Worm (Caenorhabditis elegans): ENCODE measurements around the gene ZC239.20.

DNA sequence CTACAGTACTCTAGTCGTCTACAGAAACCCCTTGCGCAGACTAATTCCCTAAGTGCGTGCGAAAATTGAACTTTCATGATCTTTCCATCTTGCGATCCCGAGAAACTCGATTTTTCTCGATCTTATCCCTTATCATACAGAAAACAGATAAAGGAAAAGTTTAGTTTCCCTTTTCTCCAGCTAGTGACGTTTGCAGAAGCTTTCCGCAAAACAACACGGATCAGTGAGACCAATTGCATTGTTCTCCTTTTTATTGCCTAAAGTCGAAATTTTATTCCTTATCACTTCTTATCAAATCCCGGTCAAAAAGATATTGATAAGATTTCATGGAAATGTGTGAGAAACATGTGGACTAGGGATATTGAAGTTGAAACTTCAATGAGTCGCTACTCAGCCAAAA lies 35.5 kb upstream of the ZC239.20 start:
- no peak for TF ChIP-seq ama-1 (optimal IDR thresholded peaks at IDR 0.05)
- no peak for TF ChIP-seq pha-4 (tag; optimal IDR thresholded peaks at IDR 0.05)
- no peak for TF ChIP-seq nhr-232 (tag; optimal IDR thresholded peaks at IDR 0.05)
- TF ChIP-seq pag-3 (tag; optimal IDR thresholded peaks at IDR 0.05; ENCODE audit: borderline replicate concordance) = no peak
- TF ChIP-seq unc-3 (GFP tag; conservative IDR thresholded peaks at IDR 0.05) = no peak
- no peak for TF ChIP-seq unc-3 (tag; optimal IDR thresholded peaks at IDR 0.05)
- TF ChIP-seq lim-6 (tag; optimal IDR thresholded peaks at IDR 0.05) = no peak
- no peak for TF ChIP-seq ceh-18 (tag; optimal IDR thresholded peaks at IDR 0.05)
- no peak for TF ChIP-seq tbx-7 (tag; optimal IDR thresholded peaks at IDR 0.05)
- TF ChIP-seq ets-4 (tag; optimal IDR thresholded peaks at IDR 0.05) = no peak
- no peak for TF ChIP-seq T23F11.4 (GFP tag; optimal IDR thresholded peaks at IDR 0.05)

All from whole organism, late embryonic.